Fruit fly (Drosophila melanogaster): Measurements from ENCODE around the gene spict.

Gene spict

DNA sequence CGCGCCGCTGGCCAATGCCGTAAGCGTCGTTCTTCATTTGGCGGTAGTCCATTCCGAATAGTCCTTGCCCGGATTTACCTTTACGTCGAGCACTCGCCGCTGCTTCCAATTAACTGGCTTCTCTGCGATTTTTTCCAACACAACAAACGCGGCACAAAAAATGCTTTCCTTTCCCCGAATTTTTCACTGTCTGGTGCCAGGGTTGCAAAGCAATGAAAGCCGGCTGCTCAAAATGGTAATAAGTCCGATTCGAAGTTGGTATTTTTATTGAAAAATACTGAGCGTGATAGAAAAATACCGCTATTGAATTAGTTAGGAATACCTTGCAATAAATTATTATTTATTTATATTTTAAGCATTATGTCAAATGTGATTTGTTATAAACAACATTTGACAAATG, 7.7 kb downstream of the spict start (continued):
- TF ChIP-seq Hr78 (GFP tag; optimal IDR thresholded peaks at IDR 0.05) (no peak), CkIIα-i1 (GFP tag; IDR thresholded peaks at IDR 0.05) (no peak), nerfin-2 (GFP tag; IDR thresholded peaks at IDR 0.05; ENCODE audit: partially characterized antibody) (peak; percentile 11; the same call in 1 of the 2 replicates), CG14710 (tag; optimal IDR thresholded peaks at IDR 0.05) (peak; percentile 55), Hey (tag; optimal IDR thresholded peaks at IDR 0.05) (no peak), CG2120 (GFP tag; optimal IDR thresholded peaks at IDR 0.05) (no peak), CG3838 (GFP tag; optimal IDR thresholded peaks at IDR 0.05) (no peak), NC2β (GFP tag; optimal IDR thresholded peaks at IDR 0.05) (no peak), Dfd (GFP tag; optimal IDR thresholded peaks at IDR 0.05) (no peak), z (GFP tag; IDR thresholded peaks at IDR 0.05) (no peak), CG18619 (GFP tag; optimal IDR thresholded peaks at IDR 0.05) (no peak), so (GFP tag; IDR thresholded peaks at IDR 0.05) (no peak), Hr3 (GFP tag; optimal IDR thresholded peaks at IDR 0.05) (no peak), kni (GFP tag; optimal IDR thresholded peaks at IDR 0.05) (no peak), ato (GFP tag; IDR thresholded peaks at IDR 0.05; ENCODE audit: partially characterized antibody) (no peak), Dip3 (GFP tag; optimal IDR thresholded peaks at IDR 0.05) (no peak), exex (tag; optimal IDR thresholded peaks at IDR 0.05) (no peak), ken (GFP tag; IDR thresholded peaks at IDR 0.05) (no peak), E2f2 (GFP tag; IDR thresholded peaks at IDR 0.05) (peak; percentile 26; the same call in 1 of the 2 replicates), CG3726 (GFP tag; IDR thresholded peaks at IDR 0.05) (no peak), Six4 (GFP tag; optimal IDR thresholded peaks at IDR 0.05) (no peak), Ptx1 (GFP tag; IDR thresholded peaks at IDR 0.05) (no peak), btn (GFP tag; optimal IDR thresholded peaks at IDR 0.05) (no peak), tll (GFP tag; optimal IDR thresholded peaks at IDR 0.05) (no peak), CG13894 (tag; optimal IDR thresholded peaks at IDR 0.05) (no peak), Lpt (GFP tag; optimal IDR thresholded peaks at IDR 0.05) (no peak), pzg (GFP tag; optimal IDR thresholded peaks at IDR 0.05) (peak; percentile 54), ac (GFP tag; optimal IDR thresholded peaks at IDR 0.05) (no peak), trem (tag; optimal IDR thresholded peaks at IDR 0.05) (peak; percentile 69), CG11398 (GFP tag; optimal IDR thresholded peaks at IDR 0.05) (no peak), maf-S (GFP tag; optimal IDR thresholded peaks at IDR 0.05) (no peak), MTF-1 (GFP tag; optimal IDR thresholded peaks at IDR 0.05; ENCODE audit: borderline replicate concordance) (no peak), CG13287 (GFP tag; IDR thresholded peaks at IDR 0.05; ENCODE audit: partially characterized antibody) (peak; percentile 30; the same call in 1 of the 2 replicates), sr (GFP tag; IDR thresholded peaks at IDR 0.05) (no peak), Blimp-1 (GFP tag; optimal IDR thresholded peaks at IDR 0.05) (no peak), CG6683 (GFP tag; optimal IDR thresholded peaks at IDR 0.05) (no peak), Lhr (GFP tag; optimal IDR thresholded peaks at IDR 0.05) (no peak), sens-2 (GFP tag; IDR thresholded peaks at IDR 0.05) (no peak), CG15073 (GFP tag; optimal IDR thresholded peaks at IDR 0.05) (no peak), CG8478 (optimal IDR thresholded peaks at IDR 0.05) (no peak), HLH54F (GFP tag; optimal IDR thresholded peaks at IDR 0.05) (no peak), CG4360 (GFP tag; IDR thresholded peaks at IDR 0.05) (no peak), vnd (GFP tag; IDR thresholded peaks at IDR 0.05; ENCODE audit: partially characterized antibody) (no peak), CG14014 (GFP tag; IDR thresholded peaks at IDR 0.05) (no peak), CG4854 (GFP tag; optimal IDR thresholded peaks at IDR 0.05) (no peak)
